Worm (Caenorhabditis elegans) whole organism, late embryonic: ENCODE data around the gene rpn-7.

ENCODE experiments used
- dmd-4 ChIP-seq: sonication (generic microtip); optimal IDR thresholded peaks from 2 replicates; lab custom pipeline; 2016; ENCODE audit warnings: borderline replicate concordance, missing genetic modification characterization, missing compliant biosample characterization
- pax-1 ChIP-seq: fragments of 150-350 bp; optimal IDR thresholded peaks from 2 replicates; lab custom pipeline; 2014; ENCODE audit warnings: missing biosample characterization, missing genetic modification characterization
- pros-1 ChIP-seq: fragments of 150-350 bp; optimal IDR thresholded peaks from 2 replicates; lab custom pipeline; 2014; ENCODE audit warnings: missing biosample characterization, missing genetic modification reagents, missing genetic modification characterization
- rnt-1 ChIP-seq: sonication (generic microtip); optimal IDR thresholded peaks from 2 replicates; lab custom pipeline; 2016; ENCODE audit warnings: missing genetic modification characterization, missing compliant biosample characterization
- unc-3 ChIP-seq, 2 experiments: fragments of 200-800 bp in 1 of 2; sonication (Bioruptor generic) in 1 of 2; sonication (generic microtip) in 1 of 2; conservative IDR thresholded peaks in 1 of 2; optimal IDR thresholded peaks in 1 of 2; 2 replicates each; pipeline versions ENCODE4 v1.3.6 to Lab custom; 2016 to 2022; ENCODE audit warnings: missing compliant biosample characterization in 2 of 2, missing genetic modification characterization in 2 of 2, missing genetic modification reagents in 1 of 2

ce11 chrIV:9327706-9328105 lies 11.3 kb downstream of the rpn-7 start, which contains the start of gene clec-183:
- TF ChIP-seq unc-3 (GFP tag; conservative IDR thresholded peaks at IDR 0.05; lab: Robert Waterston, UW) (no peak), unc-3 (tag; optimal IDR thresholded peaks at IDR 0.05; lab: Kevin White, UChicago) (no peak), pros-1 (tag; lab: Kevin White, UChicago) (no peak), dmd-4 (tag; lab: Kevin White, UChicago) (no peak), pax-1 (tag; lab: Kevin White, UChicago) (no peak), rnt-1 (tag; lab: Kevin White, UChicago) (no peak)
